Worm (Caenorhabditis elegans): Measurements from ENCODE around the gene str-8.

str-8 gene

DNA sequence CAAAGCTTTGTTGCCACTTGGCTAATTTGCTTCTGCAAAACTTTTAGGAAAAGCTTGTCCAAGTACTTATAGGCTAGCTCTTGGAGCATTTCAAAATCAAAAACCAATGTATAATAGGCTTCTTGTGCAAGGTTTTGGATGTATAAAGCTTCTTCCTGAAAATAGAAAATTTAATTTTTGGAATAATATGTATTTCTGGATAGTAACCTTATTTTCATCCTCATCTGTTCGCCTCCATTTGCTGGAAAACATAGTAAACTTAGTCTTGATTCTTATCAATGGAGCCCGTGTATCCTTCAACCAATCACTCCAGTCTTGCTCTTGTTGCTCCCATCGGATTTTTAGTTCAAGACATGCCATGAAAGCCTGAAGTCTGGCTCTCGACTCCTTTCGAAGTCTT, 38.2 kb upstream of the str-8 start, which contains the start of gene Y6E2A.4:
Y6E2A.4 (minus strand) TSS at position 101 of the 400 bp plus-strand sequence.
- no peak for TF ChIP-seq snpc-1.1 (tag; optimal IDR thresholded peaks at IDR 0.05; ENCODE audit: insufficient read depth)
- TF ChIP-seq F52B5.7 (tag; optimal IDR thresholded peaks at IDR 0.05), result no peak
- no peak for TF ChIP-seq ama-1 (optimal IDR thresholded peaks at IDR 0.05)
- no peak for TF ChIP-seq ama-1 (GFP tag; optimal IDR thresholded peaks at IDR 0.05)
- TF ChIP-seq nfya-1 (tag; optimal IDR thresholded peaks at IDR 0.05; ENCODE audit: borderline replicate concordance, insufficient read depth), result no peak
- TF ChIP-seq B0261.1 (tag; optimal IDR thresholded peaks at IDR 0.05), result no peak
- TF ChIP-seq F22D6.2 (tag; optimal IDR thresholded peaks at IDR 0.05), result no peak
- TF ChIP-seq F10E7.11 (tag; optimal IDR thresholded peaks at IDR 0.05), result no peak
- no peak for TF ChIP-seq F23B12.7 (tag; optimal IDR thresholded peaks at IDR 0.05; ENCODE audit: insufficient read depth)

DNA sequence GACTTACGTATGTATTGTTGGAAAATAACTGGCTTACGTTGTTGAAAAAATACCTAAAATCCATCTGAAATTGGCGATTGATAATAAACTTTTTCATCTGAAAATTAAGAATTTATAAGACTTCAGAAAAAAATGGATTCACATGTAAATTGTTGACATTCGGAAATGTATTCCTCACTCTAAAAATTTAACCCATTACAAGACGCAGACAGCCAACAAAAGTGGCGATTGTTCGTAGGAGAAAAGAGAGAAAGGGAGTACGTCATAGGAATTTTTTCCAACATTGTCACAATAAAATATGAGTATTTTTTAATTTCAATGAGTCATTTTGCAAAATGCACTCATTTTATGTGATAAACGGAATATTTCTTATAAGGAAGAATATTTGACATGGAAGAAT, 36.3 kb upstream of the str-8 start, which contains the start of gene Y6E2A.5:
Y6E2A.5 (minus strand) TSS at position 101 of the 400 bp plus-strand sequence.
- TF ChIP-seq F57C9.4 (tag; optimal IDR thresholded peaks at IDR 0.05), result no peak
- no peak for TF ChIP-seq mel-28 (tag; optimal IDR thresholded peaks at IDR 0.05; ENCODE audit: borderline replicate concordance)
- TF ChIP-seq nhr-27 (tag; optimal IDR thresholded peaks at IDR 0.05), result no peak
- no peak for TF ChIP-seq ztf-28 (GFP tag; IDR thresholded peaks at IDR 0.05)
- no peak for TF ChIP-seq Y79H2A.3 (GFP tag; conservative IDR thresholded peaks at IDR 0.05)
- no peak for TF ChIP-seq attf-3 (GFP tag; conservative IDR thresholded peaks at IDR 0.05)
- no peak for TF ChIP-seq lin-54 (GFP tag; optimal IDR thresholded peaks at IDR 0.05)
- no peak for TF ChIP-seq egl-44 (GFP tag; IDR thresholded peaks at IDR 0.05)
- no peak for TF ChIP-seq nhr-120 (GFP tag; IDR thresholded peaks at IDR 0.05)
- no peak for TF ChIP-seq madf-10 (tag; optimal IDR thresholded peaks at IDR 0.05)
- TF ChIP-seq madf-8 (GFP tag; conservative IDR thresholded peaks at IDR 0.05), result no peak
- TF ChIP-seq hmg-1.2 (GFP tag; IDR thresholded peaks at IDR 0.05), result no peak
- no peak for TF ChIP-seq madf-3 (GFP tag; IDR thresholded peaks at IDR 0.05)

DNA sequence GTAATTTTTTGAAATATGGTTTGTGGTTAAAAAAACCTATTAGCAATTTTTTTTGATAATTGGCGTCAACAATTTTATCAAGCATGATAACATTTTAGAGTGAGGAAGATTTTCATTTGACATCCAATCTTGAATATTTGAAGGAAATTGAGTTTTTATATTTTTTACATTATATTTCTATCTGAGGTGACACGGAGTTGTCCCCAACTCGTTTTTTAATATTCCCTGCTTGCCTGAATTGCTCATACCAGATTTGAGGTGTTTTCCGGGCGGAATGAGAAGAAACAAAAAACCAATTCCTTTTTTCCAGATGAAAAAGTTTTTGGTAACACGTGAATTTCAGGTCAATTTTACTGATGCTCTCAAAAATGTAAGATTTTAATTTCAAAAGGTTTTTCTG, 35.3 kb upstream of the str-8 start, which contains the start of gene Y6E2A.7:
Y6E2A.7 (plus strand) TSS at position 301 of the 400 bp plus-strand sequence.
- TF ChIP-seq efl-1 (GFP tag; optimal IDR thresholded peaks at IDR 0.05) (no peak), somi-1 (GFP tag; optimal IDR thresholded peaks at IDR 0.05) (no peak), lsy-27 (tag; optimal IDR thresholded peaks at IDR 0.05; ENCODE audit: borderline replicate concordance, insufficient read depth) (no peak), mel-28 (tag; optimal IDR thresholded peaks at IDR 0.05; ENCODE audit: borderline replicate concordance) (no peak), Y95B8A.8 (GFP tag; IDR thresholded peaks at IDR 0.05) (no peak), ceh-27 (GFP tag; optimal IDR thresholded peaks at IDR 0.05) (no peak), bed-2 (GFP tag; IDR thresholded peaks at IDR 0.05) (no peak), nhr-80 (tag; optimal IDR thresholded peaks at IDR 0.05) (no peak), F10E7.11 (tag; optimal IDR thresholded peaks at IDR 0.05) (no peak)

DNA sequence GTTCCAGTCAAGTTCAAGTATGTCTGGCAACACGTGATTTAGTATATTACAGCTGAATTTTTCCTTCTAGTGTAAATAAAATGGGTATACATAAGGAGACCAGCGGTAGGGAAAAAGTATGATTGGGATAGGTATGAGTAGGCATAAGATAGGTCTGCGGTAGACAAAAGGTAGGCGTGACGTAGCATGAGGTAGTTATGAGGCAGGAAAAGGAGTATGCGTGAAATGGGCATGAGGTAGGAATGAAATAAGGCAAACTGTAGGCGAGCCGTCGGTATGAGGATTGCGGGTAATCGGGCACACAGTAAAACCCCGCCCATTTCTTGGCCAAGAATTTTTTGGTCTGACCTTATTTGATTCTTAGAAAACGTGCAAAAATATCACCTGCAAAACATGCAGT, 33.4 kb upstream of the str-8 start:
- TF ChIP-seq sdz-38 (tag; optimal IDR thresholded peaks at IDR 0.05) (no peak), ztf-3 (GFP tag; optimal IDR thresholded peaks at IDR 0.05) (no peak), rcor-1 (GFP tag; IDR thresholded peaks at IDR 0.05) (no peak)

DNA sequence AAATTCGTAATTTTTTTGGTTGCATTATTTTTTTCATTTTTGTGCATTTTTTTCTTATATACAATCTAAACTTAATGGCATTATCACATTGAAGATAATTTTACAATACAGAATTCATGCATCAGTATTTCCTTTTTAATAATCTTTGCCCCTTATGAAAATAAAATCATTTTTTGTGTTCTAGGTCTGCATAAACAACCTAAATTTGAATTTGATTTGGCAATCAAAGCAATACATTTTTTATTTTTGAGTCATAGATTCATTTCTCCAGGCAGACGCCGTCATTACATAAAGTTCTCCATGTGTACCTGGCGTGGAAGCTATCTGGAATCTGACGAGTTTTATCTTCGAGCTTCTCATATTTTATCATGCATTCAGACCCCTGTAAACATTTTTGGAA, 32.9 kb upstream of the str-8 start, which contains the start of gene srh-140:
srh-140 (plus strand) TSS at position 301 of the 400 bp plus-strand sequence.
- TF ChIP-seq tlf-1 (GFP tag; optimal IDR thresholded peaks at IDR 0.05) (no peak), K12H6.12 (tag; optimal IDR thresholded peaks at IDR 0.05) (no peak), ceh-100 (GFP tag; IDR thresholded peaks at IDR 0.05) (no peak), hlh-26 (GFP tag; conservative IDR thresholded peaks at IDR 0.05) (no peak)

Data from whole organism, young adult.